Fruit fly (Drosophila melanogaster) whole organism, embryonic: ENCODE data around the gene mib1.

ENCODE experiments used
- Aef1 ChIP-seq: fragments of 200-800 bp; sonication (Bioruptor generic); IDR thresholded peaks from 3 replicates; pipeline ENCODE4 v1.3.6; 2022; ENCODE audit warnings: missing biosample characterization, missing genetic modification characterization
- Blimp-1 ChIP-seq: fragments of 200-800 bp; sonication (Bioruptor generic); optimal IDR thresholded peaks from 3 replicates; lab custom pipeline; 2018; ENCODE audit warnings: missing biosample characterization, missing genetic modification characterization, mild to moderate bottlenecking, moderate library complexity, missing genetic modification reagents
- C15 ChIP-seq: fragments of 200-800 bp; sonication (Bioruptor generic); IDR thresholded peaks from 3 replicates; pipeline ENCODE4 v1.3.6; 2022; ENCODE audit warnings: missing biosample characterization, missing genetic modification characterization
- CG10147 ChIP-seq: fragments of 200-800 bp; sonication (Bioruptor generic); optimal IDR thresholded peaks from 2 replicates; lab custom pipeline; 2019; ENCODE audit warnings: missing biosample characterization, mild to moderate bottlenecking, missing genetic modification characterization, moderate library complexity
- CG10209 ChIP-seq: fragments of 200-800 bp; sonication (Bioruptor generic); optimal IDR thresholded peaks from 3 replicates; lab custom pipeline; 2017; ENCODE audit warnings: missing biosample characterization, mild to moderate bottlenecking, missing genetic modification characterization, missing genetic modification reagents
- CG1024 ChIP-seq: fragments of 200-800 bp; sonication (Bioruptor generic); IDR thresholded peaks from 2 replicates; pipeline ENCODE4 v1.3.6; 2022; ENCODE audit warnings: missing biosample characterization, missing genetic modification characterization
- CG11696 ChIP-seq: fragments of 200-800 bp; sonication (Bioruptor generic); IDR thresholded peaks from 2 replicates; pipeline ENCODE4 v1.3.6; 2022; ENCODE audit warnings: missing biosample characterization, missing genetic modification characterization
- CG1233 ChIP-seq: fragments of 200-800 bp; sonication (Bioruptor generic); optimal IDR thresholded peaks from 4 replicates; lab custom pipeline; 2018; ENCODE audit warnings: missing biosample characterization, mild to moderate bottlenecking, missing genetic modification characterization
- CG13296 ChIP-seq: fragments of 200-800 bp; sonication (Bioruptor generic); optimal IDR thresholded peaks from 3 replicates; lab custom pipeline; 2018; ENCODE audit warnings: missing biosample characterization, mild to moderate bottlenecking, missing genetic modification characterization
- CG14710 ChIP-seq: fragments of 200-800 bp; sonication (Bioruptor generic); optimal IDR thresholded peaks from 3 replicates; lab custom pipeline; 2019; ENCODE audit warnings: missing biosample characterization, mild to moderate bottlenecking, missing genetic modification characterization, moderate library complexity
- CG15011 ChIP-seq: fragments of 200-800 bp; sonication (Bioruptor generic); optimal IDR thresholded peaks from 3 replicates; lab custom pipeline; 2018; ENCODE audit warnings: missing biosample characterization, mild to moderate bottlenecking, missing genetic modification characterization
- CG15479 ChIP-seq: fragments of 200-800 bp; sonication (Bioruptor generic); optimal IDR thresholded peaks from 3 replicates; lab custom pipeline; 2019; ENCODE audit warnings: missing biosample characterization, mild to moderate bottlenecking, missing genetic modification characterization, moderate library complexity
- CG17361 ChIP-seq: fragments of 200-800 bp; sonication (Bioruptor generic); IDR thresholded peaks from 3 replicates; pipeline ENCODE4 v1.3.6; 2022; ENCODE audit warnings: missing biosample characterization, missing genetic modification characterization
- CG17385 ChIP-seq: fragments of 200-800 bp; sonication (Bioruptor generic); optimal IDR thresholded peaks from 3 replicates; lab custom pipeline; 2018; ENCODE audit warnings: missing biosample characterization, mild to moderate bottlenecking, missing genetic modification characterization
- CG18262 ChIP-seq: fragments of 200-800 bp; optimal IDR thresholded peaks from 3 replicates; lab custom pipeline; 2019; ENCODE audit warnings: missing biosample characterization, mild to moderate bottlenecking, missing genetic modification characterization, moderate library complexity
- CG2202 ChIP-seq: fragments of 200-800 bp; sonication (Bioruptor generic); optimal IDR thresholded peaks from 2 replicates; lab custom pipeline; 2018; ENCODE audit warnings: missing biosample characterization, mild to moderate bottlenecking, missing genetic modification characterization
- CG2875 ChIP-seq: fragments of 200-800 bp; sonication (Bioruptor generic); optimal IDR thresholded peaks from 2 replicates; lab custom pipeline; 2017; ENCODE audit warnings: missing biosample characterization, mild to moderate bottlenecking, missing genetic modification characterization, missing genetic modification reagents
- CG3065 ChIP-seq: fragments of 200-800 bp; sonication (Bioruptor generic); optimal IDR thresholded peaks from 2 replicates; lab custom pipeline; 2016; ENCODE audit warnings: missing biosample characterization, missing genetic modification characterization
- CG31224 ChIP-seq: fragments of 200-800 bp; sonication (Bioruptor generic); IDR thresholded peaks from 2 replicates; pipeline ENCODE4 v1.3.6; 2022; ENCODE audit warnings: missing biosample characterization, missing genetic modification characterization
- CG31388 ChIP-seq: fragments of 200-800 bp; sonication (Bioruptor generic); optimal IDR thresholded peaks from 2 replicates; lab custom pipeline; 2016; ENCODE audit warnings: missing biosample characterization, missing genetic modification characterization
- CG3281 ChIP-seq: fragments of 200-800 bp; sonication (Bioruptor generic); optimal IDR thresholded peaks from 3 replicates; lab custom pipeline; 2017; ENCODE audit warnings: missing biosample characterization, mild to moderate bottlenecking, missing genetic modification characterization
- CG3726 ChIP-seq: fragments of 200-800 bp; sonication (Bioruptor generic); IDR thresholded peaks from 3 replicates; pipeline ENCODE4, ENCODE4 v1.3.6; 2022; ENCODE audit warnings: missing biosample characterization, missing genetic modification characterization
- CG5180 ChIP-seq: fragments of 200-800 bp; sonication (Bioruptor generic); optimal IDR thresholded peaks from 3 replicates; lab custom pipeline; 2017; ENCODE audit warnings: missing biosample characterization, missing genetic modification characterization, mild to moderate bottlenecking, moderate library complexity, missing genetic modification reagents
- CG7271 ChIP-seq: fragments of 200-800 bp; sonication (Bioruptor generic); optimal IDR thresholded peaks from 2 replicates; lab custom pipeline; 2018; ENCODE audit warnings: missing biosample characterization, mild to moderate bottlenecking, missing genetic modification characterization, moderate library complexity
- CG7372 ChIP-seq: fragments of 200-800 bp; sonication (Bioruptor generic); IDR thresholded peaks from 2 replicates; pipeline ENCODE4 v1.3.6; 2022; ENCODE audit warnings: missing biosample characterization, missing genetic modification characterization
- Drgx ChIP-seq: fragments of 200-800 bp; sonication (Bioruptor generic); IDR thresholded peaks from 2 replicates; pipeline ENCODE4 v1.3.6; 2022; ENCODE audit warnings: missing biosample characterization, missing genetic modification characterization
- Hr51 ChIP-seq, 2 experiments: fragments of 200-800 bp; sonication (Bioruptor generic); optimal IDR thresholded peaks; 2 replicates in 1 of 2; 3 replicates in 1 of 2; lab custom pipeline; 2016 to 2018; ENCODE audit warnings: missing biosample characterization in 2 of 2, missing genetic modification characterization in 2 of 2, mild to moderate bottlenecking in 1 of 2, moderate library complexity in 1 of 2
- Ravus ChIP-seq: fragments of 200-800 bp; sonication (Bioruptor generic); IDR thresholded peaks from 2 replicates; pipeline ENCODE4 v1.3.6; 2022; ENCODE audit warnings: missing biosample characterization, missing genetic modification characterization
- TFAM ChIP-seq: fragments of 200-800 bp; sonication (Bioruptor generic); optimal IDR thresholded peaks from 2 replicates; lab custom pipeline; 2017; ENCODE audit warnings: missing biosample characterization, missing genetic modification characterization, inconsistent platforms
- Xrp1 ChIP-seq: fragments of 200-800 bp; sonication (Bioruptor generic); IDR thresholded peaks from 2 replicates; pipeline ENCODE4 v1.3.6; 2022; ENCODE audit warnings: missing biosample characterization, missing genetic modification characterization
- YL-1 ChIP-seq: fragments of 200-800 bp; sonication (Bioruptor generic); optimal IDR thresholded peaks from 3 replicates; lab custom pipeline; 2017; ENCODE audit warnings: missing biosample characterization, mild to moderate bottlenecking, missing genetic modification characterization
- ac ChIP-seq: fragments of 200-800 bp; sonication (Bioruptor generic); optimal IDR thresholded peaks from 3 replicates; lab custom pipeline; 2017; ENCODE audit warnings: missing biosample characterization, mild to moderate bottlenecking, missing genetic modification characterization
- az2 ChIP-seq: fragments of 200-800 bp; sonication (Bioruptor generic); optimal IDR thresholded peaks from 3 replicates; lab custom pipeline; 2016; ENCODE audit warnings: missing biosample characterization, missing genetic modification characterization
- caup ChIP-seq: fragments of 200-800 bp; sonication (Bioruptor generic); optimal IDR thresholded peaks from 3 replicates; lab custom pipeline; 2017; ENCODE audit warnings: missing biosample characterization, mild to moderate bottlenecking, missing genetic modification characterization, moderate library complexity; ENCODE audit not compliant: severe bottlenecking
- ci ChIP-seq: fragments of 200-800 bp; sonication (Bioruptor generic); IDR thresholded peaks from 3 replicates; pipeline ENCODE4 v1.3.6; 2022; ENCODE audit warnings: missing biosample characterization, missing genetic modification characterization
- crc ChIP-seq: fragments of 200-800 bp; sonication (Bioruptor generic); optimal IDR thresholded peaks from 2 replicates; lab custom pipeline; 2016; ENCODE audit warnings: missing biosample characterization, missing genetic modification characterization
- dimm ChIP-seq: fragments of 200-800 bp; sonication (Bioruptor generic); IDR thresholded peaks from 2 replicates; pipeline ENCODE4 v1.3.6; 2022; ENCODE audit warnings: missing biosample characterization, missing genetic modification characterization
- dmrt11E ChIP-seq: fragments of 200-800 bp; sonication (Bioruptor generic); optimal IDR thresholded peaks from 3 replicates; lab custom pipeline; 2018; ENCODE audit warnings: missing biosample characterization, mild to moderate bottlenecking, missing genetic modification characterization, moderate library complexity
- eyg ChIP-seq: fragments of 200-800 bp; sonication (Bioruptor generic); optimal IDR thresholded peaks from 3 replicates; lab custom pipeline; 2016; ENCODE audit warnings: missing biosample characterization, missing genetic modification characterization
- ftz-f1 ChIP-seq: fragments of 200-800 bp; sonication (Bioruptor generic); optimal IDR thresholded peaks from 2 replicates; lab custom pipeline; 2016; ENCODE audit warnings: missing biosample characterization, missing genetic modification characterization
- gem ChIP-seq: fragments of 200-800 bp; sonication (Bioruptor generic); optimal IDR thresholded peaks from 2 replicates; lab custom pipeline; 2019; ENCODE audit warnings: missing biosample characterization, mild to moderate bottlenecking, missing genetic modification characterization, moderate library complexity
- gsb ChIP-seq: fragments of 200-800 bp; sonication (Bioruptor generic); IDR thresholded peaks from 2 replicates; pipeline ENCODE4 v1.3.6; 2022; ENCODE audit warnings: missing biosample characterization, missing genetic modification characterization
- ham ChIP-seq: fragments of 200-800 bp; sonication (Bioruptor generic); IDR thresholded peaks from 2 replicates; pipeline ENCODE4 v1.3.6; 2022; ENCODE audit warnings: missing biosample characterization, missing genetic modification characterization
- mam ChIP-seq: fragments of 200-800 bp; sonication (Bioruptor generic); optimal IDR thresholded peaks from 3 replicates; lab custom pipeline; 2016; ENCODE audit warnings: missing biosample characterization, missing genetic modification characterization
- prd ChIP-seq, 3 experiments: fragments of >200 bp in 2 of 3; fragments of 200-800 bp in 1 of 3; sonication (Bioruptor generic) in 1 of 3; optimal IDR thresholded peaks in 2 of 3; IDR thresholded peaks in 1 of 3; 2 replicates in 2 of 3; 3 replicates in 1 of 3; pipeline versions ENCODE4 v1.3.6 to Lab custom; 2017 to 2022; ENCODE audit warnings: missing biosample characterization in 1 of 3, missing genetic modification characterization in 1 of 3
- psq ChIP-seq: fragments of 200-800 bp; sonication (Bioruptor generic); optimal IDR thresholded peaks from 2 replicates; lab custom pipeline; 2017; ENCODE audit warnings: missing biosample characterization, missing genetic modification characterization
- pum ChIP-seq: fragments of 200-800 bp; sonication (Bioruptor generic); optimal IDR thresholded peaks from 2 replicates; lab custom pipeline; 2016; ENCODE audit warnings: missing biosample characterization, missing genetic modification characterization
- pzg ChIP-seq: fragments of 200-800 bp; sonication (Bioruptor generic); optimal IDR thresholded peaks from 3 replicates; lab custom pipeline; 2018; ENCODE audit warnings: missing biosample characterization, mild to moderate bottlenecking, missing genetic modification characterization, moderate library complexity
- stc ChIP-seq: fragments of 200-800 bp; sonication (Bioruptor generic); IDR thresholded peaks from 2 replicates; pipeline ENCODE4 v1.3.6; 2022; ENCODE audit warnings: missing biosample characterization, missing genetic modification characterization
- tna ChIP-seq: fragments of 200-800 bp; sonication (Bioruptor generic); IDR thresholded peaks from 2 replicates; pipeline ENCODE4 v1.3.6; 2022; ENCODE audit warnings: missing biosample characterization, missing genetic modification characterization; ENCODE audit not compliant: partially characterized antibody
- zen2 ChIP-seq: fragments of 200-800 bp; sonication (Bioruptor generic); IDR thresholded peaks from 3 replicates; pipeline ENCODE4 v1.3.6; 2022; ENCODE audit warnings: missing biosample characterization, missing genetic modification characterization; ENCODE audit not compliant: partially characterized antibody

mib1 gene

DNA sequence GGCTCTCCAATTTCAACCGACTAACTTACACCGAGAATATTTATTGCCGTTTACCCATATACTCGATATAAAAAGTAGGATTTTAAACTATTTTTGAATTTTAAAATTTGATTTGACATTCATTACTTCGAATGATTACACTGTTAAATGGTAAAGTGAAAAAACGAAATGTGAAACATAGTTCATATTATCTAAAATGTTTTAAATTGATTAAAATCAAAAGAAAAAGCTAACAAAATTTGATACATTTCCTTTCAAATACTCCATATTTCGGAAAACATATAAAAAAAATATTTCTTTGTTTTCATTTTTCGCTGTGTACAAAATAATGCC, 6.6 kb upstream of the mib1 start:
- TF ChIP-seq psq (GFP tag; lab: Kevin White, UChicago) (no peak), gem (tag; lab: Kevin White, UChicago) (peak; percentile 27), CG13296 (GFP tag; lab: Kevin White, UChicago) (no peak), ham (GFP tag; lab: Robert Waterston, UW) (no peak), tna (GFP tag; lab: Robert Waterston, UW) (no peak), CG3065 (GFP tag; lab: Kevin White, UChicago) (no peak), CG31388 (GFP tag; lab: Kevin White, UChicago) (no peak), CG1024 (GFP tag; lab: Robert Waterston, UW) (no peak), CG17385 (no peak), az2 (GFP tag; lab: Kevin White, UChicago) (no peak), Blimp-1 (GFP tag; lab: Kevin White, UChicago) (peak; percentile 30), CG5180 (GFP tag; lab: Kevin White, UChicago) (no peak), CG3281 (GFP tag; lab: Kevin White, UChicago) (no peak), Xrp1 (GFP tag; lab: Robert Waterston, UW) (peak; percentile 32; the same call in 1 of the 2 replicates), stc (GFP tag; lab: Robert Waterston, UW) (no peak), CG2202 (no peak), YL-1 (GFP tag; lab: Kevin White, UChicago) (no peak), CG14710 (tag; lab: Kevin White, UChicago) (peak; percentile 36), ci (GFP tag; lab: Robert Waterston, UW) (no peak), CG15011 (no peak), TFAM (GFP tag; lab: Kevin White, UChicago) (no peak), CG15479 (no peak), zen2 (GFP tag; lab: Robert Waterston, UW) (no peak), CG7271 (tag; lab: Kevin White, UChicago) (peak; percentile 19), CG7372 (GFP tag; lab: Robert Waterston, UW) (no peak), CG2875 (GFP tag; lab: Kevin White, UChicago) (no peak), CG31224 (no peak), pum (no peak), dmrt11E (peak; percentile 37), Drgx (GFP tag; lab: Robert Waterston, UW) (no peak), C15 (GFP tag; lab: Robert Waterston, UW) (no peak), Aef1 (GFP tag; lab: Robert Waterston, UW) (no peak), CG11696 (GFP tag; lab: Robert Waterston, UW) (no peak), pzg (no peak), CG10209 (GFP tag; lab: Kevin White, UChicago) (no peak), eyg (GFP tag; lab: Kevin White, UChicago) (no peak), Ravus (GFP tag; lab: Robert Waterston, UW) (no peak), CG18262 (tag; lab: Kevin White, UChicago) (peak; percentile 52), gsb (GFP tag; lab: Robert Waterston, UW) (no peak), mam (GFP tag; lab: Kevin White, UChicago) (no peak), CG1233 (no peak), dimm (GFP tag; lab: Robert Waterston, UW) (no peak), CG10147 (GFP tag; lab: Kevin White, UChicago) (no peak), ftz-f1 (GFP tag; lab: Kevin White, UChicago) (no peak), caup (GFP tag; lab: Kevin White, UChicago) (no peak), ac (GFP tag; lab: Kevin White, UChicago) (no peak), CG17361 (GFP tag; lab: Robert Waterston, UW) (0 out of 3 replicates have a peak, but pooled peaks have one; percentile 26), CG3726 (GFP tag; lab: Robert Waterston, UW) (no peak), prd (optimal IDR thresholded peaks at IDR 0.05; lab: Kevin White, UChicago) (no peak), prd (GFP tag; IDR thresholded peaks at IDR 0.05; lab: Robert Waterston, UW) (peak; percentile 48; the same call in 1 of the 3 replicates), crc (no peak), Hr51 (GFP tag; optimal IDR thresholded peaks at IDR 0.05; lab: Kevin White, UChicago) (no peak)
